Worm (Caenorhabditis elegans): Measurements from ENCODE around the gene hot-2.

ce11 chrV:19152328-19152727, 22.2 kb upstream of the hot-2 start, which contains the start of gene Y39B6A.69:
- no peak for TF ChIP-seq mdl-1 (tag; optimal IDR thresholded peaks at IDR 0.05)
- TF ChIP-seq ces-1 (GFP tag; optimal IDR thresholded peaks at IDR 0.05) = no peak
- no peak for TF ChIP-seq lin-39 (tag; optimal IDR thresholded peaks at IDR 0.05)
- no peak for TF ChIP-seq skn-1 (tag; optimal IDR thresholded peaks at IDR 0.05)
- no peak for TF ChIP-seq rnt-1 (tag; optimal IDR thresholded peaks at IDR 0.05)
